Fruit fly (Drosophila melanogaster) whole organism, embryonic: Measurements from ENCODE around the gene Pits.

ENCODE experiments used
- Adf1 ChIP-seq: fragments of 200-800 bp; sonication (Bioruptor generic); IDR thresholded peaks from 2 replicates; pipeline ENCODE4 v1.3.6; 2022; ENCODE audit warnings: missing biosample characterization, missing genetic modification characterization
- B-H2 ChIP-seq: fragments of 200-800 bp; sonication (Bioruptor generic); optimal IDR thresholded peaks from 2 replicates; lab custom pipeline; 2018; ENCODE audit warnings: missing biosample characterization, mild to moderate bottlenecking, missing genetic modification characterization
- CG11093 ChIP-seq: fragments of 200-800 bp; sonication (Bioruptor generic); IDR thresholded peaks from 3 replicates; pipeline ENCODE4 v1.3.6; 2022; ENCODE audit warnings: missing biosample characterization, missing genetic modification characterization
- CG11723 ChIP-seq: fragments of 200-800 bp; sonication (Bioruptor generic); optimal IDR thresholded peaks from 2 replicates; lab custom pipeline; 2017; ENCODE audit warnings: missing biosample characterization, mild to moderate bottlenecking, missing genetic modification characterization
- CG14441 ChIP-seq: fragments of 200-800 bp; sonication (Bioruptor generic); IDR thresholded peaks from 2 replicates; pipeline ENCODE4 v1.3.6; 2022; ENCODE audit warnings: missing biosample characterization, missing genetic modification characterization
- CG15479 ChIP-seq: fragments of 200-800 bp; sonication (Bioruptor generic); optimal IDR thresholded peaks from 3 replicates; lab custom pipeline; 2019; ENCODE audit warnings: missing biosample characterization, mild to moderate bottlenecking, missing genetic modification characterization, moderate library complexity
- CG17186 ChIP-seq: fragments of 200-800 bp; sonication (Bioruptor generic); optimal IDR thresholded peaks from 3 replicates; lab custom pipeline; 2017; ENCODE audit warnings: missing biosample characterization, missing genetic modification reagents, missing genetic modification characterization
- CG17385 ChIP-seq: fragments of 200-800 bp; sonication (Bioruptor generic); optimal IDR thresholded peaks from 3 replicates; lab custom pipeline; 2018; ENCODE audit warnings: missing biosample characterization, mild to moderate bottlenecking, missing genetic modification characterization
- CG17829 ChIP-seq: fragments of 200-800 bp; optimal IDR thresholded peaks from 2 replicates; lab custom pipeline; 2019; ENCODE audit warnings: missing biosample characterization, mild to moderate bottlenecking, missing genetic modification characterization, moderate library complexity
- CG18011 ChIP-seq: fragments of 200-800 bp; sonication (Bioruptor generic); optimal IDR thresholded peaks from 2 replicates; lab custom pipeline; 2017; ENCODE audit warnings: missing biosample characterization, missing genetic modification characterization, mild to moderate bottlenecking, moderate library complexity, missing genotype
- CG1832 ChIP-seq: fragments of 200-800 bp; sonication (Bioruptor generic); optimal IDR thresholded peaks from 2 replicates; lab custom pipeline; 2017; ENCODE audit warnings: missing biosample characterization, mild to moderate bottlenecking, missing genetic modification characterization, inconsistent platforms
- CG18619 ChIP-seq: fragments of 200-800 bp; sonication (Bioruptor generic); optimal IDR thresholded peaks from 3 replicates; lab custom pipeline; 2017; ENCODE audit warnings: missing biosample characterization, mild to moderate bottlenecking, missing genetic modification characterization
- CG2116 ChIP-seq: fragments of 200-800 bp; sonication (Bioruptor generic); optimal IDR thresholded peaks from 3 replicates; lab custom pipeline; 2018; ENCODE audit warnings: missing biosample characterization, mild to moderate bottlenecking, missing genetic modification characterization
- CG30020 ChIP-seq: fragments of 200-800 bp; optimal IDR thresholded peaks from 2 replicates; lab custom pipeline; 2019; ENCODE audit warnings: missing biosample characterization, mild to moderate bottlenecking, missing genetic modification characterization, moderate library complexity
- CG31441 ChIP-seq: fragments of 200-800 bp; sonication (Bioruptor generic); IDR thresholded peaks from 2 replicates; pipeline ENCODE4 v1.3.6; 2022; ENCODE audit warnings: missing biosample characterization, missing genetic modification characterization
- CG32772 ChIP-seq: fragments of 200-800 bp; sonication (Bioruptor generic); IDR thresholded peaks from 2 replicates; pipeline ENCODE4 v1.3.6; 2022; ENCODE audit warnings: missing biosample characterization, missing genetic modification characterization
- CG34422 ChIP-seq: fragments of 200-800 bp; sonication (Bioruptor generic); IDR thresholded peaks from 3 replicates; pipeline ENCODE4 v1.3.6; 2022; ENCODE audit warnings: missing biosample characterization, missing genetic modification characterization
- CG6765 ChIP-seq: fragments of 200-800 bp; sonication (Bioruptor generic); optimal IDR thresholded peaks from 3 replicates; lab custom pipeline; 2017; ENCODE audit warnings: missing biosample characterization, mild to moderate bottlenecking, missing genetic modification characterization
- CG6791 ChIP-seq: fragments of 200-800 bp; sonication (Bioruptor generic); IDR thresholded peaks from 3 replicates; pipeline ENCODE4 v1.3.6; 2022; ENCODE audit warnings: missing biosample characterization, missing genetic modification characterization; ENCODE audit not compliant: partially characterized antibody
- CG8089 ChIP-seq: fragments of 200-800 bp; sonication (Bioruptor generic); optimal IDR thresholded peaks from 3 replicates; lab custom pipeline; 2016; ENCODE audit warnings: missing biosample characterization, missing genetic modification characterization
- CG8388 ChIP-seq: fragments of 200-800 bp; sonication (Bioruptor generic); optimal IDR thresholded peaks from 2 replicates; lab custom pipeline; 2019; ENCODE audit warnings: missing biosample characterization, mild to moderate bottlenecking, missing genetic modification characterization, moderate library complexity
- CG9437 ChIP-seq: fragments of 200-800 bp; sonication (Bioruptor generic); optimal IDR thresholded peaks from 2 replicates; lab custom pipeline; 2018; ENCODE audit warnings: missing biosample characterization, mild to moderate bottlenecking, missing genetic modification characterization
- CG9609 ChIP-seq: fragments of 200-800 bp; sonication (Bioruptor generic); optimal IDR thresholded peaks from 3 replicates; lab custom pipeline; 2016; ENCODE audit warnings: missing biosample characterization, missing genetic modification characterization
- Dbx ChIP-seq: fragments of 200-800 bp; sonication (Bioruptor generic); IDR thresholded peaks from 3 replicates; pipeline ENCODE4 v1.3.6; 2022; ENCODE audit warnings: missing biosample characterization, missing genetic modification characterization
- E2f2 ChIP-seq: fragments of 200-800 bp; sonication (Bioruptor generic); IDR thresholded peaks from 2 replicates; pipeline ENCODE4 v1.3.6; 2022; ENCODE audit warnings: missing biosample characterization, missing genetic modification characterization
- Fer3 ChIP-seq: fragments of 200-800 bp; sonication (Bioruptor generic); optimal IDR thresholded peaks from 2 replicates; lab custom pipeline; 2018; ENCODE audit warnings: missing biosample characterization, mild to moderate bottlenecking, missing genetic modification characterization, moderate library complexity
- Gug ChIP-seq: fragments of 200-800 bp; sonication (Bioruptor generic); IDR thresholded peaks from 4 replicates; pipeline ENCODE4 v1.3.6; 2022; ENCODE audit warnings: missing biosample characterization, missing genetic modification characterization
- HLH54F ChIP-seq: fragments of 200-800 bp; sonication (Bioruptor generic); optimal IDR thresholded peaks from 3 replicates; lab custom pipeline; 2016; ENCODE audit warnings: missing biosample characterization, missing genetic modification characterization
- Hey ChIP-seq: fragments of 200-800 bp; sonication (Bioruptor generic); optimal IDR thresholded peaks from 3 replicates; lab custom pipeline; 2018; ENCODE audit warnings: missing biosample characterization, mild to moderate bottlenecking, missing genetic modification characterization
- Lim3 ChIP-seq: fragments of 200-800 bp; sonication (Bioruptor generic); IDR thresholded peaks from 2 replicates; pipeline ENCODE4 v1.3.6; 2022; ENCODE audit warnings: missing biosample characterization, missing genetic modification characterization
- Nf-YB ChIP-seq: fragments of 200-800 bp; sonication (Bioruptor generic); optimal IDR thresholded peaks from 3 replicates; lab custom pipeline; 2019; ENCODE audit warnings: missing biosample characterization, mild to moderate bottlenecking, missing genetic modification characterization, moderate library complexity
- Nf-YC ChIP-seq: fragments of 200-800 bp; optimal IDR thresholded peaks from 3 replicates; lab custom pipeline; 2019; ENCODE audit warnings: missing biosample characterization, mild to moderate bottlenecking, missing genetic modification characterization, moderate library complexity
- NfI ChIP-seq: fragments of 200-800 bp; sonication (Bioruptor generic); optimal IDR thresholded peaks from 3 replicates; lab custom pipeline; 2018; ENCODE audit warnings: missing biosample characterization, mild to moderate bottlenecking, missing genetic modification characterization, moderate library complexity
- Sin3A ChIP-seq: fragments of >200 bp; optimal IDR thresholded peaks from 2 replicates; lab custom pipeline; 2018
- Xrp1 ChIP-seq: fragments of 200-800 bp; sonication (Bioruptor generic); IDR thresholded peaks from 2 replicates; pipeline ENCODE4 v1.3.6; 2022; ENCODE audit warnings: missing biosample characterization, missing genetic modification characterization
- ac ChIP-seq: fragments of 200-800 bp; sonication (Bioruptor generic); optimal IDR thresholded peaks from 3 replicates; lab custom pipeline; 2017; ENCODE audit warnings: missing biosample characterization, mild to moderate bottlenecking, missing genetic modification characterization
- caup ChIP-seq: fragments of 200-800 bp; sonication (Bioruptor generic); optimal IDR thresholded peaks from 3 replicates; lab custom pipeline; 2017; ENCODE audit warnings: missing biosample characterization, mild to moderate bottlenecking, missing genetic modification characterization, moderate library complexity; ENCODE audit not compliant: severe bottlenecking
- crol ChIP-seq: fragments of 200-800 bp; sonication (Bioruptor generic); IDR thresholded peaks from 2 replicates; pipeline ENCODE4 v1.3.6; 2022; ENCODE audit warnings: missing biosample characterization, missing genetic modification characterization
- en ChIP-seq: fragments of 200-800 bp; sonication (Bioruptor generic); optimal IDR thresholded peaks from 2 replicates; lab custom pipeline; 2016; ENCODE audit warnings: missing biosample characterization, missing genetic modification characterization
- esg ChIP-seq: fragments of 200-800 bp; sonication (Bioruptor generic); conservative IDR thresholded peaks from 2 replicates; pipeline ENCODE4 v1.3.6; 2022; ENCODE audit warnings: missing biosample characterization, missing genetic modification characterization
- lola ChIP-seq, 3 experiments: fragments of >200 bp in 2 of 3; fragments of 200-800 bp in 1 of 3; sonication (Bioruptor generic) in 1 of 3; optimal IDR thresholded peaks; 2 replicates each; lab custom pipeline; 2017 to 2019; ENCODE audit warnings: missing biosample characterization in 3 of 3, missing genetic modification characterization in 3 of 3, mild to moderate bottlenecking in 1 of 3, moderate library complexity in 1 of 3
- mam ChIP-seq: fragments of 200-800 bp; sonication (Bioruptor generic); optimal IDR thresholded peaks from 3 replicates; lab custom pipeline; 2016; ENCODE audit warnings: missing biosample characterization, missing genetic modification characterization
- mirr ChIP-seq: fragments of 200-800 bp; sonication (Bioruptor generic); optimal IDR thresholded peaks from 3 replicates; lab custom pipeline; 2018; ENCODE audit warnings: missing biosample characterization, mild to moderate bottlenecking, missing genetic modification characterization
- oc ChIP-seq: fragments of 200-800 bp; sonication (Bioruptor generic); optimal IDR thresholded peaks from 2 replicates; lab custom pipeline; 2018; ENCODE audit warnings: missing biosample characterization, mild to moderate bottlenecking, missing genetic modification characterization, moderate library complexity
- scrt ChIP-seq: fragments of 200-800 bp; sonication (Bioruptor generic); optimal IDR thresholded peaks from 2 replicates; lab custom pipeline; 2018; ENCODE audit warnings: missing biosample characterization, mild to moderate bottlenecking, missing genetic modification characterization, moderate library complexity
- sim ChIP-seq: fragments of 200-800 bp; sonication (Bioruptor generic); IDR thresholded peaks from 2 replicates; pipeline ENCODE4 v1.3.6; 2022; ENCODE audit warnings: missing biosample characterization, missing genetic modification characterization
- stc ChIP-seq: fragments of 200-800 bp; sonication (Bioruptor generic); IDR thresholded peaks from 2 replicates; pipeline ENCODE4 v1.3.6; 2022; ENCODE audit warnings: missing biosample characterization, missing genetic modification characterization
- tna ChIP-seq: fragments of 200-800 bp; sonication (Bioruptor generic); IDR thresholded peaks from 2 replicates; pipeline ENCODE4 v1.3.6; 2022; ENCODE audit warnings: missing biosample characterization, missing genetic modification characterization; ENCODE audit not compliant: partially characterized antibody

The Pits gene

dm6 chrX:12611536-12612458 lies 28.8 kb upstream of the Pits start, which contains the start of the genes CG1463 and Fpgs1 (continued):
- TF ChIP-seq caup (GFP tag; lab: Kevin White, UChicago) (peak; percentile 21), CG9609 (GFP tag; lab: Kevin White, UChicago) (no peak), CG32772 (GFP tag; lab: Robert Waterston, UW) (no peak), Nf-YC (tag; lab: Kevin White, UChicago) (peak; percentile 45), Nf-YB (GFP tag; lab: Kevin White, UChicago) (no peak), mirr (GFP tag; lab: Kevin White, UChicago) (peak; percentile 41), oc (tag; lab: Kevin White, UChicago) (no peak), sim (GFP tag; lab: Robert Waterston, UW) (no peak), CG8388 (GFP tag; lab: Kevin White, UChicago) (no peak), CG31441 (GFP tag; lab: Robert Waterston, UW) (no peak), CG2116 (GFP tag; lab: Kevin White, UChicago) (peak; percentile 60), Sin3A (lab: Kevin White, UChicago) (peak; percentile 40), E2f2 (peak; percentile 83), mam (GFP tag; lab: Kevin White, UChicago) (peak; percentile 34), CG18619 (GFP tag; lab: Kevin White, UChicago) (no peak), Hey (peak; percentile 28), CG6765 (GFP tag; lab: Kevin White, UChicago) (peak; percentile 11), CG9437 (GFP tag; lab: Kevin White, UChicago) (peak; percentile 32), CG34422 (peak; percentile 47; the same call in 1 of the 3 replicates), Fer3 (tag; lab: Kevin White, UChicago) (no peak), crol (GFP tag; lab: Robert Waterston, UW) (no peak), NfI (GFP tag; lab: Kevin White, UChicago) (no peak), Xrp1 (GFP tag; lab: Robert Waterston, UW) (peak; percentile 48; the same call in 1 of the 2 replicates), CG11093 (GFP tag; lab: Robert Waterston, UW) (0 out of 3 replicates have a peak, but pooled peaks have one; percentile 23), lola (GFP tag; optimal IDR thresholded peaks at IDR 0.05; lab: Kevin White, UChicago) (peak in 1 of 3 experiments; percentile 36), scrt (GFP tag; lab: Kevin White, UChicago) (peak; percentile 6), ac (GFP tag; lab: Kevin White, UChicago) (no peak), CG6791 (GFP tag; lab: Robert Waterston, UW) (peak; percentile 47; the same call in 2 of the 3 replicates), stc (GFP tag; lab: Robert Waterston, UW) (no peak), CG18011 (no peak), Dbx (GFP tag; lab: Robert Waterston, UW) (no peak), CG8089 (GFP tag; lab: Kevin White, UChicago) (no peak), Adf1 (GFP tag; lab: Robert Waterston, UW) (no peak), tna (GFP tag; lab: Robert Waterston, UW) (peak; percentile 40; the same call in 1 of the 2 replicates), en (GFP tag; lab: Kevin White, UChicago) (no peak), CG17829 (tag; lab: Kevin White, UChicago) (peak; percentile 50), Lim3 (no peak), CG17385 (GFP tag; lab: Kevin White, UChicago) (peak; percentile 0), Gug (GFP tag; lab: Robert Waterston, UW) (0 out of 4 replicates have a peak, but pooled peaks have one; percentile 19), esg (GFP tag; lab: Robert Waterston, UW) (no peak), CG17186 (GFP tag; lab: Kevin White, UChicago) (peak; percentile 28), CG30020 (tag; lab: Kevin White, UChicago) (peak; percentile 25), HLH54F (GFP tag; lab: Kevin White, UChicago) (peak; percentile 41), CG14441 (GFP tag; lab: Robert Waterston, UW) (0 out of 2 replicates have a peak, but pooled peaks have one; percentile 10), CG15479 (GFP tag; lab: Kevin White, UChicago) (peak; percentile 66), B-H2 (GFP tag; lab: Kevin White, UChicago) (peak; percentile 43), CG11723 (no peak), CG1832 (GFP tag; lab: Kevin White, UChicago) (no peak)
